Fruit fly (Drosophila melanogaster) Kc167 (cell line): Measurements from ENCODE around the gene CG3008.

ENCODE experiments used
- Myc ChIP-seq: fragments of >200 bp; optimal IDR thresholded peaks from 2 replicates; lab custom pipeline; 2017; ENCODE audit warnings: missing external identifiers
- Sin3A ChIP-seq: fragments of >200 bp; optimal IDR thresholded peaks from 2 replicates; lab custom pipeline; 2018; ENCODE audit warnings: missing external identifiers
- h ChIP-seq: fragments of >200 bp; optimal IDR thresholded peaks from 3 replicates; lab custom pipeline; 2018; ENCODE audit warnings: missing external identifiers
- insv ChIP-seq: fragments of >200 bp; optimal IDR thresholded peaks from 3 replicates; lab custom pipeline; 2018; ENCODE audit warnings: missing external identifiers
- psq ChIP-seq: fragments of >200 bp; optimal IDR thresholded peaks from 2 replicates; lab custom pipeline; 2017; ENCODE audit warnings: missing external identifiers
- ttk ChIP-seq: sonication (Bioruptor generic); optimal IDR thresholded peaks from 2 replicates; lab custom pipeline; 2017; ENCODE audit warnings: missing external identifiers

CG3008 gene

dm6 chr2L:4861503-4861902 lies 21.6 kb upstream of the CG3008 start:
- TF ChIP-seq h (lab: Kevin White, UChicago) (no peak), insv (lab: Kevin White, UChicago) (no peak), Sin3A (no peak)

dm6 chr2L:4865400-4865799 lies 17.7 kb upstream of the CG3008 start:
- TF ChIP-seq insv (lab: Kevin White, UChicago) (no peak), ttk (lab: Kevin White, UChicago) (no peak), Myc (lab: Kevin White, UChicago) (no peak), h (lab: Kevin White, UChicago) (no peak), Sin3A (no peak), psq (lab: Kevin White, UChicago) (no peak)

- no peak for TF ChIP-seq psq (lab: Kevin White, UChicago)
- TF ChIP-seq h (lab: Kevin White, UChicago) = no peak
- no peak for TF ChIP-seq ttk (lab: Kevin White, UChicago)
- no peak for TF ChIP-seq insv (lab: Kevin White, UChicago)
- no peak for TF ChIP-seq Sin3A
- no peak for TF ChIP-seq Myc (lab: Kevin White, UChicago)
These were observed 14.7 kb upstream of the CG3008 start for dm6 chr2L:4868383-4868782.

dm6 chr2L:4882131-4883022 lies 721 bp upstream of the CG3008 start:
- TF ChIP-seq Sin3A (no peak), insv (lab: Kevin White, UChicago) (no peak), h (lab: Kevin White, UChicago) (no peak), ttk (lab: Kevin White, UChicago) (no peak), Myc (lab: Kevin White, UChicago) (no peak), psq (lab: Kevin White, UChicago) (no peak)

dm6 chr2L:4886132-4886531 lies 3.0 kb downstream of the CG3008 start:
- TF ChIP-seq ttk (lab: Kevin White, UChicago) (no peak), h (lab: Kevin White, UChicago) (no peak), Sin3A (no peak), Myc (lab: Kevin White, UChicago) (no peak), psq (lab: Kevin White, UChicago) (no peak), insv (lab: Kevin White, UChicago) (no peak)

dm6 chr2L:4886645-4887044 lies 3.5 kb downstream of the CG3008 start:
- TF ChIP-seq insv (lab: Kevin White, UChicago) (no peak), psq (lab: Kevin White, UChicago) (no peak), h (lab: Kevin White, UChicago) (no peak), Myc (lab: Kevin White, UChicago) (no peak), Sin3A (no peak), ttk (lab: Kevin White, UChicago) (no peak)

- TF ChIP-seq Sin3A (no peak), psq (lab: Kevin White, UChicago) (no peak), Myc (lab: Kevin White, UChicago) (no peak), ttk (lab: Kevin White, UChicago) (no peak), insv (lab: Kevin White, UChicago) (no peak), h (lab: Kevin White, UChicago) (no peak)
These were observed 4.5 kb downstream of the CG3008 start for dm6 chr2L:4887382-4888219.

dm6 chr2L:4888541-4888940 lies 5.4 kb downstream of the CG3008 start:
- no peak for TF ChIP-seq psq (lab: Kevin White, UChicago)
- TF ChIP-seq ttk (lab: Kevin White, UChicago) = no peak
- TF ChIP-seq h (lab: Kevin White, UChicago) = no peak
- TF ChIP-seq Myc (lab: Kevin White, UChicago) = no peak
- TF ChIP-seq Sin3A = no peak
- TF ChIP-seq insv (lab: Kevin White, UChicago) = no peak

- TF ChIP-seq Sin3A (no peak), h (lab: Kevin White, UChicago) (no peak), Myc (lab: Kevin White, UChicago) (no peak), psq (lab: Kevin White, UChicago) (no peak), ttk (lab: Kevin White, UChicago) (no peak), insv (lab: Kevin White, UChicago) (no peak)
These were observed 6.5 kb downstream of the CG3008 start, which contains the start of gene CG15625 for dm6 chr2L:4889451-4890045. Gene CG15625, plus strand, starts transcription at chr2L:4889995.

dm6 chr2L:4891914-4892469 lies 8.9 kb downstream of the CG3008 start, which contains the start of gene CG3036:
Gene CG3036, plus strand, starts transcription at chr2L:4892112.
- no peak for TF ChIP-seq h (lab: Kevin White, UChicago)
- no peak for TF ChIP-seq insv (lab: Kevin White, UChicago)
- TF ChIP-seq psq (lab: Kevin White, UChicago) = no peak
- TF ChIP-seq Myc (lab: Kevin White, UChicago) = no peak
- no peak for TF ChIP-seq Sin3A
- TF ChIP-seq ttk (lab: Kevin White, UChicago) = no peak

dm6 chr2L:4893612-4894011 lies 10.5 kb downstream of the CG3008 start:
- TF ChIP-seq psq (lab: Kevin White, UChicago) (no peak), h (lab: Kevin White, UChicago) (no peak), Sin3A (no peak)
